Fruit fly (Drosophila melanogaster): Measurements from ENCODE around the gene mRpL45.
A peak's percentile ranks its signal among the peaks of the same experiment; 100 is the strongest.

The mRpL45 gene

dm6 chr3R:22624737-22625136 is 6.4 kb downstream of the mRpL45 start (continued):
- TF ChIP-seq ken (GFP tag; IDR thresholded peaks at IDR 0.05) (peak; percentile 80), CG11398 (GFP tag; optimal IDR thresholded peaks at IDR 0.05) (peak; percentile 17), B-H1 (GFP tag; IDR thresholded peaks at IDR 0.05) (peak; percentile 58; the same call in 2 of the 3 replicates), chif (GFP tag; optimal IDR thresholded peaks at IDR 0.05) (peak; percentile 60 to 68), trh (GFP tag; optimal IDR thresholded peaks at IDR 0.05) (peak; percentile 8), Sox100B (GFP tag; optimal IDR thresholded peaks at IDR 0.05) (no peak), CG9817 (tag; optimal IDR thresholded peaks at IDR 0.05) (peak; percentile 39), sisA (GFP tag; IDR thresholded peaks at IDR 0.05) (peak; percentile 77), gsb (GFP tag; IDR thresholded peaks at IDR 0.05) (peak; percentile 46; the same call in 1 of the 2 replicates), her (GFP tag; optimal IDR thresholded peaks at IDR 0.05) (peak; percentile 40), CG18599 (GFP tag; optimal IDR thresholded peaks at IDR 0.05) (peak; percentile 59), disco-r (GFP tag; optimal IDR thresholded peaks at IDR 0.05) (peak; percentile 20), CG4730 (GFP tag; IDR thresholded peaks at IDR 0.05) (peak; percentile 47; the same call in 1 of the 2 replicates), CG30403 (GFP tag; optimal IDR thresholded peaks at IDR 0.05) (peak; percentile 76), dimm (GFP tag; IDR thresholded peaks at IDR 0.05) (peak; percentile 67), CG9797 (GFP tag; optimal IDR thresholded peaks at IDR 0.05) (no peak), CG4328 (GFP tag; optimal IDR thresholded peaks at IDR 0.05) (no peak), ase (GFP tag; IDR thresholded peaks at IDR 0.05) (peak; percentile 75; the same call in 2 of the 3 replicates), Ada2b (GFP tag; IDR thresholded peaks at IDR 0.05) (peak; percentile 72), ara (GFP tag; IDR thresholded peaks at IDR 0.05) (peak; percentile 76), H2.0 (GFP tag; IDR thresholded peaks at IDR 0.05) (peak; percentile 48; the same call in 1 of the 2 replicates), sc (optimal IDR thresholded peaks at IDR 0.05) (no peak), sc (GFP tag; optimal IDR thresholded peaks at IDR 0.05) (peak; percentile 35), CG3726 (GFP tag; IDR thresholded peaks at IDR 0.05) (peak; percentile 54; the same call in 1 of the 3 replicates), HLH54F (GFP tag; optimal IDR thresholded peaks at IDR 0.05) (peak; percentile 29), gce (GFP tag; IDR thresholded peaks at IDR 0.05) (peak; percentile 56; the same call in 2 of the 3 replicates), CG1024 (GFP tag; IDR thresholded peaks at IDR 0.05) (peak; percentile 69), CG15696 (tag; optimal IDR thresholded peaks at IDR 0.05) (peak; percentile 4), gt (GFP tag; IDR thresholded peaks at IDR 0.05) (0 out of 2 replicates have a peak, but pooled peaks have one; percentile 11), Atf6 (GFP tag; IDR thresholded peaks at IDR 0.05) (peak; percentile 60; the same call in 1 of the 2 replicates), seq (GFP tag; IDR thresholded peaks at IDR 0.05) (peak; percentile 78), vfl (GFP tag; optimal IDR thresholded peaks at IDR 0.05) (no peak), CG30020 (tag; optimal IDR thresholded peaks at IDR 0.05) (no peak), insv (GFP tag; optimal IDR thresholded peaks at IDR 0.05) (no peak), tin (GFP tag; optimal IDR thresholded peaks at IDR 0.05) (peak; percentile 67), Fer2 (tag; optimal IDR thresholded peaks at IDR 0.05) (no peak), CG11696 (GFP tag; IDR thresholded peaks at IDR 0.05) (0 out of 2 replicates have a peak, but pooled peaks have one; percentile 33), Spps (tag; optimal IDR thresholded peaks at IDR 0.05) (no peak), CG12155 (GFP tag; optimal IDR thresholded peaks at IDR 0.05) (peak; percentile 43), Pdp1 (GFP tag; optimal IDR thresholded peaks at IDR 0.05) (peak; percentile 66 to 70), CG10979 (tag; optimal IDR thresholded peaks at IDR 0.05) (peak; percentile 66), CG12071 (GFP tag; optimal IDR thresholded peaks at IDR 0.05) (peak; percentile 62), CG1603 (tag; optimal IDR thresholded peaks at IDR 0.05) (peak; percentile 82), CG1233 (GFP tag; optimal IDR thresholded peaks at IDR 0.05) (peak; percentile 38), CG1792 (GFP tag; optimal IDR thresholded peaks at IDR 0.05) (peak; percentile 29), Mes4 (GFP tag; optimal IDR thresholded peaks at IDR 0.05) (peak; percentile 42), CG9609 (GFP tag; optimal IDR thresholded peaks at IDR 0.05) (peak; percentile 7), CG4820 (GFP tag; optimal IDR thresholded peaks at IDR 0.05) (peak; percentile 48), CTCF (GFP tag; optimal IDR thresholded peaks at IDR 0.05) (peak; percentile 27), so (GFP tag; IDR thresholded peaks at IDR 0.05) (peak; percentile 77; the same call in 2 of the 3 replicates), CG5953 (GFP tag; IDR thresholded peaks at IDR 0.05) (peak; percentile 75), maf-S (GFP tag; optimal IDR thresholded peaks at IDR 0.05) (no peak), E2f2 (GFP tag; IDR thresholded peaks at IDR 0.05) (peak; percentile 49)
